Worm (Caenorhabditis elegans) whole organism, L3 larva: ENCODE data around the gene dmsr-1.
A peak's percentile ranks its signal among the peaks of the same experiment; 100 is the strongest.

Experiments
- ZK546.5 ChIP-seq: sonication (generic microtip); optimal IDR thresholded peaks from 2 replicates; lab custom pipeline; 2017; ENCODE audit warnings: missing biosample characterization, missing genetic modification characterization
- aly-2 ChIP-seq: fragments of 150-350 bp; optimal IDR thresholded peaks from 2 replicates; lab custom pipeline; 2014; ENCODE audit warnings: missing biosample characterization, missing genetic modification characterization
- ama-1 ChIP-seq: fragments of 150-350 bp; optimal IDR thresholded peaks from 2 replicates; lab custom pipeline; 2018
- ceh-16 ChIP-seq: sonication (generic microtip); optimal IDR thresholded peaks from 2 replicates; lab custom pipeline; 2017; ENCODE audit warnings: missing biosample characterization, missing genetic modification characterization
- ceh-28 ChIP-seq: fragments of 150-350 bp; optimal IDR thresholded peaks from 2 replicates; lab custom pipeline; 2014; ENCODE audit warnings: missing biosample characterization, missing genetic modification reagents, missing genetic modification characterization
- ceh-9 ChIP-seq: sonication (generic microtip); optimal IDR thresholded peaks from 2 replicates; lab custom pipeline; 2018; ENCODE audit warnings: missing biosample characterization, missing genetic modification characterization
- daf-12 ChIP-seq: fragments of 150-350 bp; optimal IDR thresholded peaks from 2 replicates; lab custom pipeline; 2014; ENCODE audit warnings: missing biosample characterization, missing genetic modification reagents, missing genetic modification characterization
- egl-27 ChIP-seq: sonication (generic microtip); optimal IDR thresholded peaks from 4 replicates; lab custom pipeline; 2017; ENCODE audit warnings: missing biosample characterization, missing genetic modification reagents, missing genetic modification characterization
- egl-5 ChIP-seq: fragments of 150-350 bp; optimal IDR thresholded peaks from 2 replicates; lab custom pipeline; 2017; ENCODE audit warnings: missing biosample characterization, missing genetic modification reagents, missing genetic modification characterization, inconsistent platforms
- elt-1 ChIP-seq: fragments of 150-350 bp; optimal IDR thresholded peaks from 2 replicates; lab custom pipeline; 2014; ENCODE audit warnings: missing biosample characterization, missing genetic modification characterization
- elt-2 ChIP-seq: sonication (generic microtip); optimal IDR thresholded peaks from 2 replicates; lab custom pipeline; 2016; ENCODE audit warnings: missing genetic modification reagents, mild to moderate bottlenecking, missing genetic modification characterization, missing compliant biosample characterization
- elt-3 ChIP-seq, 3 experiments: fragments of 150-350 bp in 1 of 3; sonication (generic microtip) in 2 of 3; optimal IDR thresholded peaks; 2 replicates in 2 of 3; 4 replicates in 1 of 3; lab custom pipeline; 2014 to 2017; ENCODE audit warnings: missing biosample characterization in 3 of 3, missing genetic modification characterization in 3 of 3
- fkh-10 ChIP-seq: sonication (generic microtip); optimal IDR thresholded peaks from 2 replicates; lab custom pipeline; 2017; ENCODE audit warnings: missing biosample characterization, missing genetic modification reagents, missing genetic modification characterization
- fkh-2 ChIP-seq: fragments of 150-350 bp; optimal IDR thresholded peaks from 2 replicates; lab custom pipeline; 2014; ENCODE audit warnings: missing biosample characterization, missing genetic modification reagents, missing genetic modification characterization
- hmg-11 ChIP-seq: sonication (generic microtip); optimal IDR thresholded peaks from 2 replicates; lab custom pipeline; 2016; ENCODE audit warnings: missing genetic modification characterization, missing compliant biosample characterization
- jun-1 ChIP-seq: fragments of 150-350 bp; optimal IDR thresholded peaks from 2 replicates; lab custom pipeline; 2014; ENCODE audit warnings: missing biosample characterization, missing genetic modification reagents, missing genetic modification characterization
- lin-15B ChIP-seq: fragments of 150-350 bp; optimal IDR thresholded peaks from 2 replicates; lab custom pipeline; 2014; ENCODE audit warnings: missing biosample characterization, missing genetic modification characterization
- lin-39 ChIP-seq: fragments of 150-350 bp; optimal IDR thresholded peaks from 2 replicates; lab custom pipeline; 2018; ENCODE audit warnings: missing biosample characterization, missing genetic modification reagents, missing genetic modification characterization
- lsy-12 ChIP-seq: sonication (generic microtip); optimal IDR thresholded peaks from 2 replicates; lab custom pipeline; 2016; ENCODE audit warnings: mild to moderate bottlenecking, missing genetic modification characterization, missing compliant biosample characterization
- mml-1 ChIP-seq: fragments of 150-350 bp; sonication (generic microtip); optimal IDR thresholded peaks from 3 replicates; lab custom pipeline; 2014; ENCODE audit warnings: missing biosample characterization, missing genetic modification characterization
- nfya-1 ChIP-seq: sonication (generic microtip); optimal IDR thresholded peaks from 2 replicates; lab custom pipeline; 2017; ENCODE audit warnings: missing genetic modification characterization, mild to moderate bottlenecking, missing compliant biosample characterization, antibody characterized with exemption, moderate library complexity; ENCODE audit not compliant: insufficient read depth
- nhr-11 ChIP-seq: fragments of 150-350 bp; optimal IDR thresholded peaks from 2 replicates; lab custom pipeline; 2014; ENCODE audit warnings: missing biosample characterization, missing genetic modification characterization
- nhr-12 ChIP-seq: fragments of 150-350 bp; optimal IDR thresholded peaks from 2 replicates; lab custom pipeline; 2014; ENCODE audit warnings: missing biosample characterization, missing genetic modification characterization
- nhr-23 ChIP-seq: fragments of 150-350 bp; optimal IDR thresholded peaks from 2 replicates; lab custom pipeline; 2014; ENCODE audit warnings: missing biosample characterization, missing genetic modification reagents, missing genetic modification characterization
- nhr-237 ChIP-seq: fragments of 150-350 bp; optimal IDR thresholded peaks from 2 replicates; lab custom pipeline; 2014; ENCODE audit warnings: missing biosample characterization, missing genetic modification characterization
- nhr-25 ChIP-seq: sonication (generic microtip); optimal IDR thresholded peaks from 2 replicates; lab custom pipeline; 2017; ENCODE audit warnings: missing biosample characterization, missing genetic modification characterization
- nhr-28 ChIP-seq: fragments of 150-350 bp; optimal IDR thresholded peaks from 2 replicates; lab custom pipeline; 2014; ENCODE audit warnings: missing biosample characterization, missing genetic modification characterization
- nhr-43 ChIP-seq: sonication (generic microtip); optimal IDR thresholded peaks from 2 replicates; lab custom pipeline; 2016; ENCODE audit warnings: mild to moderate bottlenecking, missing genetic modification characterization, missing compliant biosample characterization; ENCODE audit not compliant: poor library complexity, severe bottlenecking
- nhr-67 ChIP-seq: fragments of 150-350 bp; optimal IDR thresholded peaks from 2 replicates; lab custom pipeline; 2014; ENCODE audit warnings: missing biosample characterization, missing genetic modification characterization
- nhr-76 ChIP-seq: fragments of 150-350 bp; sonication (generic microtip); optimal IDR thresholded peaks from 5 replicates; lab custom pipeline; 2014; ENCODE audit warnings: missing biosample characterization, missing genetic modification characterization
- pha-4 ChIP-seq: fragments of 150-350 bp; optimal IDR thresholded peaks from 2 replicates; lab custom pipeline; 2014; ENCODE audit warnings: missing biosample characterization, missing genetic modification reagents, missing genetic modification characterization
- pqm-1 ChIP-seq: fragments of 150-350 bp; optimal IDR thresholded peaks from 2 replicates; lab custom pipeline; 2017; ENCODE audit warnings: missing biosample characterization, missing genetic modification characterization, inconsistent platforms
- sea-2 ChIP-seq: fragments of 150-350 bp; sonication (generic microtip); optimal IDR thresholded peaks from 4 replicates; lab custom pipeline; 2014; ENCODE audit warnings: missing biosample characterization, missing genetic modification reagents, missing genetic modification characterization
- skn-1 ChIP-seq: fragments of 150-350 bp; optimal IDR thresholded peaks from 2 replicates; lab custom pipeline; 2014; ENCODE audit warnings: missing biosample characterization, missing genetic modification characterization
- snpc-4 ChIP-seq: fragments of 150-350 bp; optimal IDR thresholded peaks from 2 replicates; lab custom pipeline; 2014; ENCODE audit warnings: missing biosample characterization, missing genetic modification characterization
- tbx-2 ChIP-seq: sonication (generic microtip); optimal IDR thresholded peaks from 2 replicates; lab custom pipeline; 2016; ENCODE audit warnings: mild to moderate bottlenecking, missing genetic modification characterization, missing compliant biosample characterization
- unc-39 ChIP-seq: sonication (generic microtip); optimal IDR thresholded peaks from 4 replicates; lab custom pipeline; 2017; ENCODE audit warnings: missing biosample characterization, missing genetic modification characterization
- zag-1 ChIP-seq: fragments of 150-350 bp; optimal IDR thresholded peaks from 2 replicates; lab custom pipeline; 2014; ENCODE audit warnings: missing biosample characterization, missing genetic modification characterization
- ztf-11 ChIP-seq: fragments of 150-350 bp; optimal IDR thresholded peaks from 2 replicates; lab custom pipeline; 2014; ENCODE audit warnings: missing biosample characterization, missing genetic modification characterization
- ztf-4 ChIP-seq: fragments of 150-350 bp; optimal IDR thresholded peaks from 2 replicates; lab custom pipeline; 2014; ENCODE audit warnings: missing biosample characterization, missing genetic modification characterization

dmsr-1 gene

ce11 chrV:11445375-11445774, 6.8 kb downstream of the dmsr-1 start (continued):
- no peak for TF ChIP-seq nhr-12
- TF ChIP-seq snpc-4 (tag; lab: Kevin White, UChicago), result peak; percentile 20
- TF ChIP-seq elt-3 (tag; optimal IDR thresholded peaks at IDR 0.05; lab: Kevin White, UChicago), result no peak
- no peak for TF ChIP-seq ZK546.5 (tag; lab: Kevin White, UChicago)
- TF ChIP-seq pha-4, result no peak
- TF ChIP-seq egl-5 (tag; lab: Kevin White, UChicago), result peak; percentile 48
- no peak for TF ChIP-seq ama-1 (lab: Kevin White, UChicago)
- TF ChIP-seq nhr-43, result no peak
- no peak for TF ChIP-seq skn-1
- no peak for TF ChIP-seq sea-2
- TF ChIP-seq ceh-16 (tag; lab: Kevin White, UChicago), result no peak
- TF ChIP-seq elt-1, result no peak
- TF ChIP-seq egl-27 (tag; lab: Kevin White, UChicago), result no peak
- TF ChIP-seq zag-1 (tag; lab: Kevin White, UChicago), result no peak
- no peak for TF ChIP-seq lsy-12
- no peak for TF ChIP-seq elt-2
- TF ChIP-seq daf-12, result no peak
- TF ChIP-seq unc-39, result no peak
- TF ChIP-seq jun-1 (tag; lab: Kevin White, UChicago), result no peak
- TF ChIP-seq ztf-4 (tag; lab: Kevin White, UChicago), result no peak
- TF ChIP-seq nhr-67, result no peak
- TF ChIP-seq ceh-9 (tag; lab: Kevin White, UChicago), result no peak
- TF ChIP-seq ceh-28 (tag; lab: Kevin White, UChicago), result peak; percentile 28
- no peak for TF ChIP-seq nhr-237

ce11 chrV:11446297-11446696, 7.7 kb downstream of the dmsr-1 start, which contains the start of gene mig-17:
Gene mig-17 (plus strand): TSS chrV:11446685.
- TF ChIP-seq fkh-2 (tag; lab: Kevin White, UChicago) (no peak), nhr-237 (no peak), tbx-2 (tag; lab: Kevin White, UChicago) (no peak), aly-2 (tag; lab: Kevin White, UChicago) (no peak), ceh-16 (tag; lab: Kevin White, UChicago) (no peak), nhr-23 (no peak), unc-39 (no peak), egl-5 (tag; lab: Kevin White, UChicago) (peak; percentile 53), nhr-28 (tag; lab: Kevin White, UChicago) (no peak), nfya-1 (tag; lab: Kevin White, UChicago) (peak; percentile 23)

ce11 chrV:11449404-11449803, 10.8 kb downstream of the dmsr-1 start:
- TF ChIP-seq ceh-16 (tag; lab: Kevin White, UChicago) (no peak), daf-12 (no peak), fkh-10 (GFP tag; lab: Kevin White, UChicago) (no peak), ceh-28 (tag; lab: Kevin White, UChicago) (no peak), egl-27 (tag; lab: Kevin White, UChicago) (no peak), ztf-11 (tag; lab: Kevin White, UChicago) (no peak), lin-39 (tag; lab: Kevin White, UChicago) (no peak), nhr-237 (no peak), elt-3 (tag; optimal IDR thresholded peaks at IDR 0.05; lab: Kevin White, UChicago) (no peak)

- TF ChIP-seq nhr-237 (no peak), nhr-76 (tag; lab: Kevin White, UChicago) (no peak), pha-4 (no peak), lin-15B (tag; lab: Kevin White, UChicago) (no peak), pqm-1 (tag; lab: Kevin White, UChicago) (no peak), nhr-25 (tag; lab: Kevin White, UChicago) (no peak), ceh-16 (tag; lab: Kevin White, UChicago) (no peak), mml-1 (tag; lab: Kevin White, UChicago) (no peak), daf-12 (no peak), ztf-11 (tag; lab: Kevin White, UChicago) (no peak), nhr-23 (no peak), nhr-12 (no peak), ceh-28 (tag; lab: Kevin White, UChicago) (no peak), elt-1 (no peak), nhr-11 (tag; lab: Kevin White, UChicago) (no peak), hmg-11 (tag; lab: Kevin White, UChicago) (no peak)
These were observed 11.7 kb downstream of the dmsr-1 start, which contains the start of gene col-156 for ce11 chrV:11450257-11450656. Gene col-156 (minus strand): TSS chrV:11450357.
